Worm (Caenorhabditis elegans) whole organism, mixed stage, embryonic: Measurements from ENCODE around the gene gbb-2.
A peak's percentile ranks its signal among the peaks of the same experiment; 100 is the strongest.

ENCODE experiments used
- M03D4.4 ChIP-seq: sonication (generic microtip); optimal IDR thresholded peaks from 2 replicates; lab custom pipeline; 2017; ENCODE audit warnings: mild to moderate bottlenecking, missing genetic modification characterization, missing compliant biosample characterization
- ceh-39 ChIP-seq: fragments of 150-350 bp; optimal IDR thresholded peaks from 2 replicates; lab custom pipeline; 2014; ENCODE audit warnings: missing biosample characterization, missing genetic modification characterization
- ceh-43 ChIP-seq: fragments of 200-800 bp; sonication (Bioruptor generic); optimal IDR thresholded peaks from 2 replicates; lab custom pipeline; 2018; ENCODE audit warnings: mild to moderate bottlenecking, missing genetic modification characterization, moderate library complexity, missing compliant biosample characterization
- ces-1 ChIP-seq: fragments of 150-350 bp; optimal IDR thresholded peaks from 2 replicates; lab custom pipeline; 2014; ENCODE audit warnings: missing biosample characterization, missing genetic modification reagents, missing genetic modification characterization
- drap-1 ChIP-seq: fragments of 200-800 bp; sonication (Bioruptor generic); optimal IDR thresholded peaks from 3 replicates; lab custom pipeline; 2018; ENCODE audit warnings: mild to moderate bottlenecking, missing genetic modification characterization, missing compliant biosample characterization
- elt-1 ChIP-seq: sonication (generic microtip); optimal IDR thresholded peaks from 2 replicates; lab custom pipeline; 2017; ENCODE audit warnings: missing genetic modification characterization, mild to moderate bottlenecking, missing compliant biosample characterization, antibody characterized with exemption, moderate library complexity, borderline replicate concordance; ENCODE audit not compliant: insufficient read depth
- flh-1 ChIP-seq: fragments of 200-800 bp; sonication (Bioruptor generic); optimal IDR thresholded peaks from 2 replicates; lab custom pipeline; 2018; ENCODE audit warnings: mild to moderate bottlenecking, missing genetic modification characterization, moderate library complexity, missing compliant biosample characterization
- lin-13 ChIP-seq: fragments of 150-350 bp; optimal IDR thresholded peaks from 2 replicates; lab custom pipeline; 2014; ENCODE audit warnings: missing biosample characterization, missing genetic modification characterization
- lin-32 ChIP-seq: fragments of 200-800 bp; sonication (Bioruptor generic); optimal IDR thresholded peaks from 2 replicates; lab custom pipeline; 2018; ENCODE audit warnings: mild to moderate bottlenecking, missing genetic modification characterization, missing compliant biosample characterization
- mep-1 ChIP-seq: fragments of 150-350 bp; optimal IDR thresholded peaks from 2 replicates; lab custom pipeline; 2017; ENCODE audit warnings: missing biosample characterization, missing genetic modification reagents, missing genetic modification characterization, inconsistent platforms
- nhr-12 ChIP-seq: fragments of 150-350 bp; optimal IDR thresholded peaks from 2 replicates; lab custom pipeline; 2014; ENCODE audit warnings: missing biosample characterization, missing genetic modification characterization
- nhr-2 ChIP-seq: fragments of 150-350 bp; optimal IDR thresholded peaks from 2 replicates; lab custom pipeline; 2014; ENCODE audit warnings: missing biosample characterization, missing genetic modification characterization
- nhr-76 ChIP-seq: sonication (generic microtip); optimal IDR thresholded peaks from 2 replicates; lab custom pipeline; 2017; ENCODE audit warnings: missing biosample characterization, missing genetic modification characterization
- pha-4 ChIP-seq: fragments of 150-350 bp; optimal IDR thresholded peaks from 2 replicates; lab custom pipeline; 2018; ENCODE audit warnings: missing biosample characterization, missing genetic modification reagents, missing genetic modification characterization
- sptf-1 ChIP-seq: sonication (generic microtip); optimal IDR thresholded peaks from 2 replicates; lab custom pipeline; 2017; ENCODE audit warnings: mild to moderate bottlenecking, missing genetic modification characterization, moderate library complexity, missing compliant biosample characterization
- tbx-8 ChIP-seq: fragments of 200-800 bp; sonication (Bioruptor generic); optimal IDR thresholded peaks from 2 replicates; lab custom pipeline; 2018; ENCODE audit warnings: mild to moderate bottlenecking, missing genetic modification characterization, moderate library complexity, missing compliant biosample characterization
- unc-39 ChIP-seq: fragments of 150-350 bp; optimal IDR thresholded peaks from 2 replicates; lab custom pipeline; 2014; ENCODE audit warnings: missing biosample characterization, missing genetic modification characterization
- ztf-11 ChIP-seq: fragments of 150-350 bp; optimal IDR thresholded peaks from 2 replicates; lab custom pipeline; 2014; ENCODE audit warnings: missing biosample characterization, missing genetic modification characterization

The gbb-2 gene

DNA sequence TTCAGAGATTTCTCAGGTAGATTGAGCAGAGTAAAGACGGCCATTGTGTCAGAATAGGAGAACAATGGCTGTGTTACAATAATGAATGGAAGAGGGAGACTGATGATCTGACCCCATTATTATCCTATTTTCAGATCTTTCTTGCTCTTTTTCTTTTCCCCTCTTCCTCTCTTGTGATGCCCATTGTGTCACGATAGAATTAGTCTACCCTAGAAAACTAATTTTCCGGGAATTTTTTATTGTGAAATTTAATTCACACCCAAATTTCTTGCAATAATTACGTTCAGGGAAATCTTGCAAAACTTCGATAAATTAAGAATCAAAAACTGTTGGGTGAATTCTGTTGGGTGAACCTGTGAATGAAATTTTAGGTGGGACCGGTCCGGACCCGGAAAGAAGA lies 65.5 kb downstream of the gbb-2 start, which contains the start of gene fbxb-75:
Gene fbxb-75, minus strand, starts transcription at position 101 of the 400 bp plus-strand sequence.
- TF ChIP-seq elt-1 (tag; lab: Kevin White, UChicago) (peak; percentile 28), nhr-12 (tag; lab: Kevin White, UChicago) (no peak), sptf-1 (tag; lab: Kevin White, UChicago) (no peak)

DNA sequence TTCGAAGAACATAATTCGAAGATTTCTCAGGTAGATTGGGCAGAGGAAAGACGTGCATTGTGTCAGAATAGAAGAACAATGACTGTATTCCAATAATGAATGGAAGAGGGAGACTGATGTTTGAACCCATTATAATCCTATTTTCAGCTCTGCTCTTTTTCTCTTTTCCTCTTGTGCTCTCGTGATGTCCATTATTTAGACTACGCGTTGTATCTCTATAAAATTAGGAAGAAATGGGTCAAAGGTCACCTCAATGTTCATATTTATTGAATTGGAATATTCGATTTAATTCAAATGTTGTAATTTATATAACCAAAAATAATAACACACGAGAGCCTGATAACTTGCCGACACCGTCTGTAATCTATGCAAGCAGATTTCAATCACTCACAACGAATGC lies 67.4 kb downstream of the gbb-2 start, which contains the start of gene fbxb-74:
Gene fbxb-74, minus strand, starts transcription at position 101 of the 400 bp plus-strand sequence.
- no peak for TF ChIP-seq drap-1 (GFP tag; lab: Kevin White, UChicago)
- TF ChIP-seq ztf-11 (tag; lab: Kevin White, UChicago) = no peak
- no peak for TF ChIP-seq sptf-1 (tag; lab: Kevin White, UChicago)
- TF ChIP-seq unc-39 = no peak
- no peak for TF ChIP-seq ceh-39
- TF ChIP-seq pha-4 = no peak
- TF ChIP-seq tbx-8 = no peak
- TF ChIP-seq lin-13 = no peak
- TF ChIP-seq ceh-43 = no peak
- no peak for TF ChIP-seq lin-32 (GFP tag; lab: Kevin White, UChicago)
- TF ChIP-seq elt-1 (tag; lab: Kevin White, UChicago) = no peak
- TF ChIP-seq nhr-2 (tag; lab: Kevin White, UChicago) = no peak
- TF ChIP-seq mep-1 (tag; lab: Kevin White, UChicago) = no peak
- TF ChIP-seq ces-1 (GFP tag; lab: Kevin White, UChicago) = no peak
- no peak for TF ChIP-seq flh-1 (GFP tag; lab: Kevin White, UChicago)
- no peak for TF ChIP-seq M03D4.4 (tag; lab: Kevin White, UChicago)
- TF ChIP-seq nhr-76 (tag; lab: Kevin White, UChicago) = no peak
